Fruit fly (Drosophila melanogaster) whole organism, embryonic: ENCODE data around the gene DIP-alpha.

Experiments
- Abd-B ChIP-seq: fragments of 200-800 bp; sonication (Bioruptor generic); optimal IDR thresholded peaks from 2 replicates; lab custom pipeline; 2018; ENCODE audit warnings: missing biosample characterization, mild to moderate bottlenecking, missing genetic modification characterization, moderate library complexity
- BEAF-32 ChIP-seq: fragments of 200-800 bp; sonication (Bioruptor generic); optimal IDR thresholded peaks from 3 replicates; lab custom pipeline; 2017; ENCODE audit warnings: missing biosample characterization, missing genetic modification characterization, mild to moderate bottlenecking, moderate library complexity, missing genetic modification reagents
- CG10267 ChIP-seq: fragments of 200-800 bp; sonication (Bioruptor generic); optimal IDR thresholded peaks from 2 replicates; lab custom pipeline; 2018; ENCODE audit warnings: missing biosample characterization, mild to moderate bottlenecking, missing genetic modification characterization, moderate library complexity
- CG10979 ChIP-seq: fragments of 200-800 bp; sonication (Bioruptor generic); optimal IDR thresholded peaks from 2 replicates; lab custom pipeline; 2018; ENCODE audit warnings: missing biosample characterization, mild to moderate bottlenecking, missing genetic modification characterization, moderate library complexity
- CG11504 ChIP-seq: fragments of 200-800 bp; sonication (Bioruptor generic); optimal IDR thresholded peaks from 3 replicates; lab custom pipeline; 2019; ENCODE audit warnings: missing biosample characterization, mild to moderate bottlenecking, missing genetic modification characterization, moderate library complexity
- CG13287 ChIP-seq: fragments of 200-800 bp; sonication (Bioruptor generic); IDR thresholded peaks from 2 replicates; pipeline ENCODE4 v1.3.6; 2022; ENCODE audit warnings: missing biosample characterization, missing genetic modification characterization; ENCODE audit not compliant: partially characterized antibody
- CG14965 ChIP-seq: fragments of 200-800 bp; sonication (Bioruptor generic); optimal IDR thresholded peaks from 2 replicates; lab custom pipeline; 2016; ENCODE audit warnings: missing biosample characterization, missing genetic modification characterization, borderline replicate concordance
- CG17186 ChIP-seq: fragments of 200-800 bp; sonication (Bioruptor generic); optimal IDR thresholded peaks from 3 replicates; lab custom pipeline; 2017; ENCODE audit warnings: missing biosample characterization, missing genetic modification reagents, missing genetic modification characterization
- CG17361 ChIP-seq: fragments of 200-800 bp; sonication (Bioruptor generic); IDR thresholded peaks from 3 replicates; pipeline ENCODE4 v1.3.6; 2022; ENCODE audit warnings: missing biosample characterization, missing genetic modification characterization
- CG18262 ChIP-seq: fragments of 200-800 bp; optimal IDR thresholded peaks from 3 replicates; lab custom pipeline; 2019; ENCODE audit warnings: missing biosample characterization, mild to moderate bottlenecking, missing genetic modification characterization, moderate library complexity
- CG30403 ChIP-seq: fragments of 200-800 bp; sonication (Bioruptor generic); optimal IDR thresholded peaks from 3 replicates; lab custom pipeline; 2016; ENCODE audit warnings: missing biosample characterization, missing genetic modification characterization
- CG31224 ChIP-seq: fragments of 200-800 bp; sonication (Bioruptor generic); IDR thresholded peaks from 2 replicates; pipeline ENCODE4 v1.3.6; 2022; ENCODE audit warnings: missing biosample characterization, missing genetic modification characterization
- CG32532 ChIP-seq: fragments of 200-800 bp; sonication (Bioruptor generic); IDR thresholded peaks from 2 replicates; pipeline ENCODE4 v1.3.6; 2022; ENCODE audit warnings: missing biosample characterization, missing genetic modification characterization
- CG34422 ChIP-seq: fragments of 200-800 bp; sonication (Bioruptor generic); IDR thresholded peaks from 3 replicates; pipeline ENCODE4 v1.3.6; 2022; ENCODE audit warnings: missing biosample characterization, missing genetic modification characterization
- CG7963 ChIP-seq: fragments of 200-800 bp; sonication (Bioruptor generic); IDR thresholded peaks from 3 replicates; pipeline ENCODE4 v1.3.6; 2022; ENCODE audit warnings: missing biosample characterization, missing genetic modification characterization; ENCODE audit not compliant: partially characterized antibody
- CG8290 ChIP-seq, 3 experiments: fragments of 200-800 bp; sonication (Bioruptor generic); optimal IDR thresholded peaks; 2 replicates each; lab custom pipeline; 2016 to 2019; ENCODE audit warnings: missing biosample characterization in 3 of 3, missing genetic modification characterization in 3 of 3, mild to moderate bottlenecking in 2 of 3, moderate library complexity in 1 of 3
- CG9727 ChIP-seq: fragments of 200-800 bp; sonication (Bioruptor generic); optimal IDR thresholded peaks from 3 replicates; lab custom pipeline; 2017; ENCODE audit warnings: missing biosample characterization, mild to moderate bottlenecking, missing genetic modification characterization
- Dll ChIP-seq: fragments of 200-800 bp; sonication (Bioruptor generic); IDR thresholded peaks from 4 replicates; pipeline ENCODE4 v1.3.6; 2022; ENCODE audit warnings: missing biosample characterization, missing genetic modification characterization; ENCODE audit not compliant: partially characterized antibody
- Dp ChIP-seq: fragments of 200-800 bp; sonication (Bioruptor generic); optimal IDR thresholded peaks from 2 replicates; lab custom pipeline; 2018; ENCODE audit warnings: missing biosample characterization, mild to moderate bottlenecking, missing genetic modification characterization, moderate library complexity
- Ets65A ChIP-seq: fragments of 200-800 bp; sonication (Bioruptor generic); peaks from one replicate; lab custom pipeline; 2016; ENCODE audit warnings: missing biosample characterization, missing genetic modification characterization
- Gug ChIP-seq: fragments of 200-800 bp; sonication (Bioruptor generic); IDR thresholded peaks from 4 replicates; pipeline ENCODE4 v1.3.6; 2022; ENCODE audit warnings: missing biosample characterization, missing genetic modification characterization
- Hey ChIP-seq: fragments of 200-800 bp; sonication (Bioruptor generic); optimal IDR thresholded peaks from 3 replicates; lab custom pipeline; 2018; ENCODE audit warnings: missing biosample characterization, mild to moderate bottlenecking, missing genetic modification characterization
- Med ChIP-seq: fragments of 200-800 bp; sonication (Bioruptor generic); peaks from one replicate; lab custom pipeline; 2016; ENCODE audit warnings: missing biosample characterization, missing genetic modification characterization, mild to moderate bottlenecking, inconsistent platforms, moderate library complexity
- Sin3A ChIP-seq: fragments of >200 bp; optimal IDR thresholded peaks from 2 replicates; lab custom pipeline; 2018
- Sry-δ ChIP-seq: fragments of 200-800 bp; sonication (Bioruptor generic); optimal IDR thresholded peaks from 2 replicates; lab custom pipeline; 2016; ENCODE audit warnings: missing biosample characterization, missing genetic modification characterization
- Xbp1 ChIP-seq: fragments of 200-800 bp; sonication (Bioruptor generic); optimal IDR thresholded peaks from 3 replicates; lab custom pipeline; 2016; ENCODE audit warnings: missing biosample characterization, mild to moderate bottlenecking, missing genetic modification characterization
- YL-1 ChIP-seq: fragments of 200-800 bp; sonication (Bioruptor generic); optimal IDR thresholded peaks from 3 replicates; lab custom pipeline; 2017; ENCODE audit warnings: missing biosample characterization, mild to moderate bottlenecking, missing genetic modification characterization
- al ChIP-seq: fragments of 200-800 bp; sonication (Bioruptor generic); IDR thresholded peaks from 2 replicates; pipeline ENCODE4 v1.3.6; 2022; ENCODE audit warnings: missing biosample characterization, missing genetic modification characterization
- chif ChIP-seq, 2 experiments: fragments of 200-800 bp; sonication (Bioruptor generic); optimal IDR thresholded peaks; 3 replicates each; lab custom pipeline; 2016; ENCODE audit warnings: missing biosample characterization in 2 of 2, missing genetic modification characterization in 2 of 2
- dm ChIP-seq: fragments of 200-800 bp; sonication (Bioruptor generic); optimal IDR thresholded peaks from 3 replicates; lab custom pipeline; 2016; ENCODE audit warnings: missing biosample characterization, missing genetic modification characterization
- dmrt11E ChIP-seq: fragments of 200-800 bp; sonication (Bioruptor generic); optimal IDR thresholded peaks from 3 replicates; lab custom pipeline; 2018; ENCODE audit warnings: missing biosample characterization, mild to moderate bottlenecking, missing genetic modification characterization, moderate library complexity
- gce ChIP-seq: fragments of 200-800 bp; sonication (Bioruptor generic); IDR thresholded peaks from 3 replicates; pipeline ENCODE4 v1.3.6; 2022; ENCODE audit warnings: missing biosample characterization, missing genetic modification characterization
- gem ChIP-seq: fragments of 200-800 bp; sonication (Bioruptor generic); optimal IDR thresholded peaks from 2 replicates; lab custom pipeline; 2019; ENCODE audit warnings: missing biosample characterization, mild to moderate bottlenecking, missing genetic modification characterization, moderate library complexity
- gfzf ChIP-seq: fragments of 200-800 bp; sonication (Bioruptor generic); optimal IDR thresholded peaks from 2 replicates; lab custom pipeline; 2016; ENCODE audit warnings: missing biosample characterization, mild to moderate bottlenecking, missing genetic modification characterization, moderate library complexity
- h ChIP-seq: fragments of >200 bp; optimal IDR thresholded peaks from 2 replicates; lab custom pipeline; 2017
- hkb ChIP-seq, 2 experiments: fragments of 200-800 bp in 1 of 2; fragments of >200 bp in 1 of 2; sonication (Bioruptor generic) in 1 of 2; IDR thresholded peaks in 1 of 2; optimal IDR thresholded peaks in 1 of 2; 2 replicates each; pipeline versions ENCODE4 v1.3.6 to Lab custom; 2017 to 2022; ENCODE audit warnings: missing biosample characterization in 1 of 2, missing genetic modification characterization in 1 of 2
- klu ChIP-seq: fragments of 200-800 bp; sonication (Bioruptor generic); IDR thresholded peaks from 2 replicates; pipeline ENCODE4 v1.3.6; 2022; ENCODE audit warnings: missing biosample characterization, missing genetic modification characterization
- lola ChIP-seq, 3 experiments: fragments of >200 bp in 2 of 3; fragments of 200-800 bp in 1 of 3; sonication (Bioruptor generic) in 1 of 3; optimal IDR thresholded peaks; 2 replicates each; lab custom pipeline; 2017 to 2019; ENCODE audit warnings: missing biosample characterization in 3 of 3, missing genetic modification characterization in 3 of 3, mild to moderate bottlenecking in 1 of 3, moderate library complexity in 1 of 3
- nerfin-2 ChIP-seq: fragments of 200-800 bp; sonication (Bioruptor generic); IDR thresholded peaks from 2 replicates; pipeline ENCODE4 v1.3.6; 2022; ENCODE audit warnings: missing biosample characterization, missing genetic modification characterization; ENCODE audit not compliant: partially characterized antibody
- p53 ChIP-seq: fragments of 200-800 bp; sonication (Bioruptor generic); optimal IDR thresholded peaks from 2 replicates; lab custom pipeline; 2016; ENCODE audit warnings: missing biosample characterization, missing genetic modification characterization
- pho ChIP-seq: fragments of 200-800 bp; sonication (Bioruptor generic); optimal IDR thresholded peaks from 2 replicates; lab custom pipeline; 2016; ENCODE audit warnings: missing biosample characterization, missing genetic modification characterization
- prd ChIP-seq, 3 experiments: fragments of >200 bp in 2 of 3; fragments of 200-800 bp in 1 of 3; sonication (Bioruptor generic) in 1 of 3; optimal IDR thresholded peaks in 2 of 3; IDR thresholded peaks in 1 of 3; 2 replicates in 2 of 3; 3 replicates in 1 of 3; pipeline versions ENCODE4 v1.3.6 to Lab custom; 2017 to 2022; ENCODE audit warnings: missing biosample characterization in 1 of 3, missing genetic modification characterization in 1 of 3
- sens ChIP-seq: fragments of 200-800 bp; sonication (Bioruptor generic); peaks from one replicate; lab custom pipeline; 2016; ENCODE audit warnings: missing biosample characterization, missing genetic modification characterization
- sna ChIP-seq: fragments of 200-800 bp; sonication (Bioruptor generic); IDR thresholded peaks from 2 replicates; pipeline ENCODE4 v1.3.6; 2022; ENCODE audit warnings: missing biosample characterization, missing genetic modification characterization; ENCODE audit not compliant: partially characterized antibody
- stwl ChIP-seq: fragments of 200-800 bp; sonication (Bioruptor generic); optimal IDR thresholded peaks from 3 replicates; lab custom pipeline; 2018; ENCODE audit warnings: missing biosample characterization, mild to moderate bottlenecking, missing genetic modification characterization, moderate library complexity
- tin ChIP-seq: fragments of 200-800 bp; sonication (Bioruptor generic); optimal IDR thresholded peaks from 3 replicates; lab custom pipeline; 2016; ENCODE audit warnings: missing biosample characterization, missing genetic modification characterization
- vfl ChIP-seq: fragments of 200-800 bp; sonication (Bioruptor generic); optimal IDR thresholded peaks from 2 replicates; lab custom pipeline; 2016; ENCODE audit warnings: missing biosample characterization, missing genetic modification characterization
- zen2 ChIP-seq: fragments of 200-800 bp; sonication (Bioruptor generic); IDR thresholded peaks from 3 replicates; pipeline ENCODE4 v1.3.6; 2022; ENCODE audit warnings: missing biosample characterization, missing genetic modification characterization; ENCODE audit not compliant: partially characterized antibody

DIP-alpha gene

DNA sequence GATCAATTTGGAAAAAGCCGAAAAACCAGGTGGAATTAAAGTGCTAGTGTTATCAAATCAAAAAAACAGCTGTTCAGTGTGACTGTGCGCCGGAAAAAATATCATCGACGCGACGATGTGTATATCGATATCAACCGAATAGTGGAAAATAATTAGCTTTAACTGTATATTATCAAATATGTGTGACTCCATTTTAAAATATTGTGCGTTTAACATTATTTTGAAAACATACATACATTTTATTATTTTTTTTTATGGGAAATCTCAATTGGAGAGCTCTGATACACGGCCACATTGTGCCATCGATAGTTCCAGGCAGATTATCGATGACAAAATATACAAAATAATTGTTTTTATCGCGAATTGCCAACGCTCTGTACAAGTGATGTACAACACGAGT is 86.1 kb downstream of the DIP-alpha start, which contains the start of the genes CG14270 and CG10803 (continued):
- TF ChIP-seq CG34422 (GFP tag; lab: Robert Waterston, UW) (0 out of 3 replicates have a peak, but pooled peaks have one; percentile 43), CG9727 (GFP tag; lab: Kevin White, UChicago) (peak; percentile 9), lola (GFP tag; optimal IDR thresholded peaks at IDR 0.05; lab: Kevin White, UChicago) (peak in 1 of 3 experiments; percentile 7), hkb (optimal IDR thresholded peaks at IDR 0.05; lab: Kevin White, UChicago) (peak; percentile 36), hkb (GFP tag; IDR thresholded peaks at IDR 0.05; lab: Robert Waterston, UW) (no peak), BEAF-32 (GFP tag; lab: Kevin White, UChicago) (peak; percentile 90), Sry-δ (GFP tag; lab: Kevin White, UChicago) (peak; percentile 71), gfzf (peak; percentile 69), CG14965 (GFP tag; lab: Kevin White, UChicago) (no peak), CG18262 (tag; lab: Kevin White, UChicago) (peak; percentile 0), CG13287 (peak; percentile 87), CG30403 (GFP tag; lab: Kevin White, UChicago) (peak; percentile 17), gce (GFP tag; lab: Robert Waterston, UW) (0 out of 3 replicates have a peak, but pooled peaks have one; percentile 17), CG31224 (GFP tag; lab: Robert Waterston, UW) (no peak), pho (GFP tag; lab: Kevin White, UChicago) (peak; percentile 3), Gug (0 out of 4 replicates have a peak, but pooled peaks have one; percentile 2), h (lab: Kevin White, UChicago) (no peak), prd (optimal IDR thresholded peaks at IDR 0.05; lab: Kevin White, UChicago) (no peak), prd (GFP tag; IDR thresholded peaks at IDR 0.05; lab: Robert Waterston, UW) (peak; percentile 21; the same call in 1 of the 3 replicates), Ets65A (GFP tag; lab: Kevin White, UChicago) (peak; percentile 79), YL-1 (GFP tag; lab: Kevin White, UChicago) (peak; percentile 52), vfl (peak; percentile 2), CG7963 (GFP tag; lab: Robert Waterston, UW) (peak; percentile 60; the same call in 1 of the 3 replicates), tin (GFP tag; lab: Kevin White, UChicago) (no peak), CG32532 (GFP tag; lab: Robert Waterston, UW) (peak; percentile 35; the same call in 1 of the 2 replicates), Hey (tag; lab: Kevin White, UChicago) (no peak), Med (peak; percentile 68), Xbp1 (GFP tag; lab: Kevin White, UChicago) (peak; percentile 23), al (GFP tag; lab: Robert Waterston, UW) (0 out of 2 replicates have a peak, but pooled peaks have one; percentile 19), dmrt11E (tag; lab: Kevin White, UChicago) (peak; percentile 14), p53 (GFP tag; lab: Kevin White, UChicago) (no peak), sna (peak; percentile 81), nerfin-2 (peak; percentile 75), CG11504 (tag; lab: Kevin White, UChicago) (no peak), Dp (GFP tag; lab: Kevin White, UChicago) (peak; percentile 31), Dll (peak; percentile 93), CG17186 (peak; percentile 15), sens (peak; percentile 83), CG10979 (tag; lab: Kevin White, UChicago) (no peak), gem (tag; lab: Kevin White, UChicago) (no peak), stwl (tag; lab: Kevin White, UChicago) (peak; percentile 71), klu (no peak), CG10267 (tag; lab: Kevin White, UChicago) (peak; percentile 52), CG17361 (peak; percentile 38; the same call in 1 of the 3 replicates), CG8290 (GFP tag; optimal IDR thresholded peaks at IDR 0.05; lab: Kevin White, UChicago) (peak; percentile 38), CG8290 (tag; optimal IDR thresholded peaks at IDR 0.05; lab: Kevin White, UChicago) (no peak), Sin3A (lab: Kevin White, UChicago) (peak; percentile 82), chif (GFP tag; optimal IDR thresholded peaks at IDR 0.05; lab: Kevin White, UChicago) (peak in 1 of 2 experiments; percentile 11), Abd-B (peak; percentile 15), zen2 (GFP tag; lab: Robert Waterston, UW) (peak; percentile 29; the same call in 1 of the 3 replicates), dm (GFP tag; lab: Kevin White, UChicago) (peak; percentile 13)
